Fruit fly (Drosophila melanogaster): Measurements from ENCODE around the gene CG44158.

The CG44158 gene

DNA sequence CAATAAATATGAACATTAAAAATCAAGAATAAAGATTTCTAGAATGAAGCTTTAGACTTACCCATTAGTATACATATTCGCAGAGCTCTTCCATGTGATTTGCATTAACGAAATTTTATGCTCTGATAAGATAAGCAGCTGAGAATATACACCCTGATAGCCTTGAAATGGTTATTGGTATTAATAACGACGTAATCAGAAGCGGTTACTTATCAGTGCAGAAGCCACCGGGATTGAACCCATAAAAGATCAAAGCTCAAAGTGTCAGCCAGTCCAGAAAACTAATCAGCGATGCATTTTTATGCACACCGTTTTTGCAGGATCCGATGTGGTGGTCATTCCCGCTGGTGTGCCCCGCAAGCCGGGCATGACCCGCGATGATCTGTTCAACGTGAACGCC lies 18.8 kb downstream of the CG44158 start:
- no peak for TF ChIP-seq CTCF (optimal IDR thresholded peaks at IDR 0.05)
- TF ChIP-seq CG8478 (optimal IDR thresholded peaks at IDR 0.05): no peak

DNA sequence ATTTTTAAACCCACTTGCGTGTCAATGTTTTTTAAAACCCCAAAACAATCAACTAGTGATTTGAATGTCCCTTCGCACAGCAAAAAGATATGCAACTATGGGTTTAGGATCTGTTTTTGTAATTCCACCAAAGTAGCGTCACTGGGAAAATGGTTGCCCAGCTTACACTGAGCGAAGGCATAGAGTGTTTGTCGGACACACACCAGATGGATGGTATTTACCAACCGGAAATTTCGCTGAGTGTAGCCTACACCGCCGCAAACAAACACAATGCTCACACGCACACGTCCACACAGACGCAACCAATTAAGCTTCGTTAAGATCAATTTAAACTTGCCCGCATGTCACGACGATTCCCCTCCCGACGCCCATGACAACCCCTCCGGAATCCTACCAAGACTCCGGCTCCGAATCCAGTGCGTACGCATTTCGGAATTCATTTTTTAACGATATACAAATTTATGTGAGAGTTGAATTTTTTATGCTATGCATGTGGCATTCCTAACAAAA lies 20.2 kb downstream of the CG44158 start:
- TF ChIP-seq CG8478 (optimal IDR thresholded peaks at IDR 0.05) (no peak), CTCF (optimal IDR thresholded peaks at IDR 0.05) (no peak)

DNA sequence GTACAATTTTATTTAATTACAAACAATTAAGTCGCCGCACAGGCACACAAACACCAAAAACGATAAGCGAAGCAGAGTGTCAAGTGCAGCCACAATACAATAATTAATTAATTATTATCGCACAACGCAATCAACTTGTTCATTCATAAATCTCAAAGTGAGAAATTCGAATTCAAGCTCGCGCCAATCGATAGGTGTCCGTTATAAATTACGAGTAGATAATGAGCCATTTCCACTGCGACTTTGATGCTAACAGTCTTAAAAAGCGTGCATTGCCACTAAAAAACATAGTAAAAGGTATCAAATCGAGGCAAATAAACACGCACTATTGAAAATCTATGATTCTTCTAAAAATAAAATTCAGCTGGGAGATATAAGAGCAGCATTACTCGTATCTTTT lies 21.6 kb downstream of the CG44158 start:
- TF ChIP-seq CTCF (optimal IDR thresholded peaks at IDR 0.05): no peak
- no peak for TF ChIP-seq CG8478 (optimal IDR thresholded peaks at IDR 0.05)

- TF ChIP-seq CG8478 (optimal IDR thresholded peaks at IDR 0.05): no peak
- no peak for TF ChIP-seq CTCF (optimal IDR thresholded peaks at IDR 0.05)
These were observed 23.6 kb downstream of the CG44158 start for dm6 chr3R:18232187-18232586.

dm6 chr3R:18234699-18235257 lies 26.2 kb downstream of the CG44158 start:
- TF ChIP-seq CTCF (optimal IDR thresholded peaks at IDR 0.05) (no peak), CG8478 (optimal IDR thresholded peaks at IDR 0.05) (no peak)

dm6 chr3R:18235879-18236278 lies 27.3 kb downstream of the CG44158 start, which contains the start of gene repo:
repo (plus strand) TSS chr3R:18236192.
- TF ChIP-seq CG8478 (optimal IDR thresholded peaks at IDR 0.05): no peak
- no peak for TF ChIP-seq CTCF (optimal IDR thresholded peaks at IDR 0.05)

DNA sequence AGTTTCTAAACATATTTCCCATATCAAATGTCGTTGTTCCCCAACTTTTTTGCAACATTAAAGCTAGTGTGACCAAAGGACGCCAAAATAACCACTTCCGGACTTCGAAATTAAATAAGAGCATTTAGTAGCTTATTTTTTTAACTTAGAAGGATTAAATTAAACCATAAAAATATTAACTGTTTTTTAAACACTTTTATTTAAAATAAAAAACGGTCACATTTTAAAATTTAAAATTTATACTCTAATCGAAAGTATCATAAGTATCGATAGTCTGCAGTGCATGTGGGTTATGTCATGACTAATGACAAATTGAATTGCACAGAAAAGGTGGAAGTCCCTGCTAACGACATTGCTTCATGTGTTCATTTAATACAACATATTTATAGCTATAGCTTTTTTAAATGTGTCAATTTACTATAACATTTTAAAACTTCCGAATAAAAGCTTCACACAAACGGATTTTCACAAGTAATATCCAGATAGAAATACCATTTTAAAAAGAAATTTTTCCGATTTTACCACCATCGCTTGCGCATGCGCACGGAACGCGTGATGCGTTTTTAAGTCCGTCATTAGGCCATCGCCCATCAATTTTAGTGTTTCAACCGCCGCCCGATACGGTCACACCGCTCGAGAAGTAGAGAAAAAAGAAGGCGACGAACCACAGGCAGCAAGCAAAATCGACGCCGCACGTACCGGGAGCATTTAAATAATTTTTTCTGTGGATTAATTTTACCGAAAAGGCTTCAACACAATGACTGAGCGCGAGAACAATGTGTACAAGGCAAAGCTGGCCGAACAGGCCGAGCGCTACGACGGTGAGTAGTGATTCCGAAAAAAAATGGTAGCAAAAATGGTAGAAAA lies 33.7 kb downstream of the CG44158 start, which contains the start of the genes CG7156 and 14-3-3epsilon:
Gene CG7156 (minus strand): TSS at position 71 of the 867 bp plus-strand sequence.
Gene 14-3-3epsilon (plus strand): TSS at position 443 of the 867 bp plus-strand sequence.
- TF ChIP-seq CG8478 (optimal IDR thresholded peaks at IDR 0.05): no peak
- TF ChIP-seq CTCF (optimal IDR thresholded peaks at IDR 0.05): peak in 1 of 2 experiments; percentile 8

dm6 chr3R:18243000-18243399 lies 34.4 kb downstream of the CG44158 start:
- TF ChIP-seq CG8478 (optimal IDR thresholded peaks at IDR 0.05) (no peak), CTCF (optimal IDR thresholded peaks at IDR 0.05) (no peak)

DNA sequence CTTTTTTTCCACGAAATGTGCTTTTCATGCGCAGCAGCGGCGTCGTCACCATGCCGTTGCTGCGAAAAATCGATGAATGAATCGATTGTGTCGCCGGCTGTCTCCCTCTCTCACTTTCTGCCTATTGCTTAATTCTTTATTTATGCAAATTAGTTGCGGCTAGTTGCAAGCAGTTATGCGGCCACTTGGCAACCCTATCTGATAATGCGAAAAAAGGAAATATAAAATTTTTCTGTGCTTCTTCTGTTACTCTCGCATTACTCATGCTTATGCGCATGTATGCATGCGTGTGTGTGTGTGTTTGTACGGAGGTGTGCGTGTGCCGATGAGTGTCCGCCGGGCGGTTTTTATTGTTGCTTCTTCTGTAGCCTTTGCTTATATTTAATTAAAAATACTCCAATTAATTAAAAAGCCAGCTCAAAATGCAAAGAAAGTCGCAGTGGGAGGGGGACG lies 35.2 kb downstream of the CG44158 start:
- no peak for TF ChIP-seq CG8478 (optimal IDR thresholded peaks at IDR 0.05)
- no peak for TF ChIP-seq CTCF (optimal IDR thresholded peaks at IDR 0.05)

DNA sequence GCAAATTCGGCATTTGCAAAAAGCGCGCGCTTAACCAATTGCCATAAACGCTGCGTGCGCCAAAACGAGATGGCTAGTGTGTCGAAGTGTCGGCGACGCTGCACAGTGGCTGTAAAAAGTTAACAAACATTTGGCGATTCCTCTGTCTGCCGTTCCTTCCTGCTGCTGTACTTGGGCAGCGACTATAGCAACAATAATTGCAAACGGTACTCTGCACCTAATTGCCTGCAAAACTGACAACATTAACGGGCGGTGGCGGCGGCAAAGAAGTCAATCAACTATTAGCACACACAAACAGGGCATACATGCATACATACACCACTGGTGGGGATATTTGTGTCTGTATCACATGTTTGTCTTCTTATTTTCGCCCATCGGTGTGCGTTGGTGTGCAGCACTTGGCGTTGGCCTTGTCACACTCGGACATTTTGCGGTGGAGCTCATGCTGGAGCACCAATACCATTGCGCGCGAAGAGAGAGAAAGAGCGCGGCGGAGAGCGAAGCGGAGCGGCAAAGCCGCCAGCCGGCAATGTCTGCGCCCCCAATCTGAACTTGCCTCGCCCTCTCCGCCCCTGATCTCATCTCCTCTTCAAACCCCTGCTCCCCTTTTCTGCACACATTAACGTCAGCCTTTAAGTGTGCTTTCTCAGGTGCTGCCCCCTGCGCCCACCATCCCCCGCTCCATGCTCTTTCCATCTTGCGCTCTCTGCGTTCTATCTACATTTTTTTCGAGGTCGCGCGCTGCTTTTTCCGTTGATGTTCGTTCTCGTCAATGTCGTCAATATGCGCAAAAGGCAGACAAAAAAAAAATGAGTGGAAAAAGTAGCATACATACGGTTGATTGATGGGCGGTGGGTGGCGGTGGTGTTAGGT lies 35.8 kb downstream of the CG44158 start:
- TF ChIP-seq CG8478 (optimal IDR thresholded peaks at IDR 0.05) (peak; percentile 33), CTCF (optimal IDR thresholded peaks at IDR 0.05) (no peak)

- TF ChIP-seq CG8478 (optimal IDR thresholded peaks at IDR 0.05) (no peak), CTCF (optimal IDR thresholded peaks at IDR 0.05) (no peak)
These were observed 36.5 kb downstream of the CG44158 start for dm6 chr3R:18245044-18245596.

DNA sequence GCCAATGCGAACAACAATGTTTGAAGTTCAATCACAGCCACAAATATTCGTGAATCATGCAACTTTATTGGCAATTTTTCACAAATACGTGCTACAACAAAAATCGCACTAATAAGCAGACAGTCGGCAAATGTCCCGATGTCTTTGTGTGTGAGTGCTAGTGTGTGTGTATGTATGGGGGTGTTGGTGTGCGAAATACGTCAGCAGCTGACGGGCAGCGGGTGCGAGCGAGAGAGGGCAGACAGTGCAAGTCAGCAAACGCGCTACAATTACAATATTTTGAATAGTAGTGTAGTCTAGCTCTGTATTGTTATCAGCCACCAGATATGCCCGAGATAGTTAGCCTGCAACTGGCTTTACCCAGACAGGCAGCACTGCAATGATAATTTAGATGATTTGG lies 37.5 kb downstream of the CG44158 start:
- TF ChIP-seq CTCF (optimal IDR thresholded peaks at IDR 0.05): no peak
- no peak for TF ChIP-seq CG8478 (optimal IDR thresholded peaks at IDR 0.05)

DNA sequence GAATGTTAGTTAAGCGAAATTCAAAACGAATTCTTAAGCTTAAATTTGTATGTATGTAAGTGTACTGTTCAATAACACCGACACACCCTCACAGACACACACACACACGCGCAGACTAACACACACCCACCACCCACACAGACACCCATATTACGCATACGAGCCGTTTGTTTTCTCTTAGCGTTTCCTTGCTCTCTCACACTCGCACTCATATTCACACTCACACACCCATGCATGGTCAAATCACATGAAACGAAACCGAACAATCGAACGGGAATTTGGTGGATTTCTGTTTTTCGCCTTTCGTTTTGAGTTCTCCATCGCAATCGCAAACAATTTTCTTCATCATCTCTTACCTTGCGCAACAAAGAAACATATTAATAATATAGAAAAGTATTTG lies 40.7 kb downstream of the CG44158 start:
- TF ChIP-seq CG8478 (optimal IDR thresholded peaks at IDR 0.05) (no peak), CTCF (optimal IDR thresholded peaks at IDR 0.05) (no peak)

DNA sequence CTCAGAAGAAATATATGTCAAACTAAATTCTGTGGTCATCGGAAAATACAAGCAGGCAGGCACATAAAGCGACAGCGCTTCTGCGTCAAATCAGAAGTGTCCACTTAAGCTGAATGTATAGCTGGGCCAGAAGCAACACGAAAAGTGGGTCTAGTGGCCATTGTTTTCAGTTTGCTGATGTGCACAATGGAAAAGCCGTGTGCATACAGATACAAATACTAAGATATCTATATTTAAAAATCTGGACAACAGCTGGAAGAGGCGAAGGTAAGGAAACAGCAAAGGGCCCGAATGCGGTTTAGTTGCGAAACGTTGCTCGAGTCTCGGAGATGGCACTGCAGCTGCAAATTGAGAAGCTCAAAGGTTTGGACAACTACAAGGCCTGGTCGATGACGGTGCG lies 42.2 kb downstream of the CG44158 start, which contains the start of gene CG18598:
Gene CG18598 (plus strand): TSS at position 301 of the 400 bp plus-strand sequence.
- TF ChIP-seq CG8478 (optimal IDR thresholded peaks at IDR 0.05) (no peak), CTCF (optimal IDR thresholded peaks at IDR 0.05) (no peak)
